Worm (Caenorhabditis elegans): Measurements from ENCODE around the gene ift-81.

DNA sequence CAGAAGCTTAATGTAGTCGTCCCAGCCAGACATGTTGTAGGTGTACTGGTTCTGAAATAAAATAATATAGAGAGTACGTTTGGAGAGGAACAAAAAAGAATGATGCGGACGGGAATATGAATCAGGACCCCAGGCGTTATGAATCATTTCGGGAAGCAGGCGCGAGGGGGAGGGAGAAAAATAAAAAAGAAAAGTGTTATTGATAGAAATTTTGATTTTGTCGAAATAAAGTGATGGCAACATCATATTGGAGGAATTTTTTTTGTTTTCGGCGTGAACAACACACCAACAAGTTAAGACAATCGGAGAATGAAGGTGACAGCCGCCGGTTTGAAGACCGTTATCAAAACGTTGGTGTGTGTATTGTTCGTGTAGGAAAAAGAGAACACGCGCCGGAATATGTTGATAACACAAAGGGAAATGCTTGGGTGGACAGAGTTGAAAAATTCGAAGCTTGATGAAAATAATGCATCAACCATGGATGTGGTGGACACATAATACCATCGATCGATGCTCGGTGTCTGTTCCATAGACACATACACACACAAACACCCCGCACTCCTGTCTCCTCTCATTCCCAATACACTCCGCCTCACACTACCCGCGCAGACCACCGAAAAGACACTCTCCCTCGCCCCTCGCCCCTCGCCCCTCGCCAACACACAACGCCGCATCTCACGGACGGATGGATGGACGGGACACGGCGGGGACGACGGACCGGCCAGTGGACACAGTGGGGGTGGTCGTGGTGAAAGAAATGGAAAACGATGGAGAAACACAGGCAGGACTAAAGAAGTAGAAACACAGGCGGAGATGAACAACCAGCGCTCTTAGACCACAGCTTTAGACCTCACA is 55.9 kb downstream of the ift-81 start, which contains the start of gene pfn-2:
- no peak for TF ChIP-seq W03F9.2 (tag; optimal IDR thresholded peaks at IDR 0.05)
- no peak for TF ChIP-seq him-1 (tag; optimal IDR thresholded peaks at IDR 0.05)
